Worm (Caenorhabditis elegans) whole organism, L2 larva: Measurements from ENCODE around the gene T15B12.1.

Experiments
- C34F6.9 ChIP-seq: fragments of 150-350 bp; optimal IDR thresholded peaks from 2 replicates; lab custom pipeline; 2014; ENCODE audit warnings: missing biosample characterization, missing genetic modification characterization
- F13H6.1 ChIP-seq: sonication (generic microtip); optimal IDR thresholded peaks from 2 replicates; lab custom pipeline; 2016; ENCODE audit warnings: missing genetic modification characterization, missing compliant biosample characterization
- R02D3.7 ChIP-seq: fragments of 150-350 bp; optimal IDR thresholded peaks from 2 replicates; lab custom pipeline; 2014; ENCODE audit warnings: missing biosample characterization, missing genetic modification characterization
- Y55F3AM.14 ChIP-seq: fragments of 200-800 bp; sonication (Bioruptor generic); optimal IDR thresholded peaks from 2 replicates; lab custom pipeline; 2018; ENCODE audit warnings: mild to moderate bottlenecking, missing genetic modification characterization, missing compliant biosample characterization
- ZK546.5 ChIP-seq: sonication (generic microtip); optimal IDR thresholded peaks from 2 replicates; lab custom pipeline; 2017; ENCODE audit warnings: missing biosample characterization, missing genetic modification characterization
- alr-1 ChIP-seq: fragments of 150-350 bp; optimal IDR thresholded peaks from 2 replicates; lab custom pipeline; 2014; ENCODE audit warnings: missing biosample characterization, missing genetic modification characterization
- aly-2 ChIP-seq: fragments of 150-350 bp; optimal IDR thresholded peaks from 2 replicates; lab custom pipeline; 2014; ENCODE audit warnings: missing biosample characterization, missing genetic modification characterization
- blmp-1 ChIP-seq: sonication (generic microtip); optimal IDR thresholded peaks from 2 replicates; lab custom pipeline; 2017; ENCODE audit warnings: missing genetic modification characterization, mild to moderate bottlenecking, missing compliant biosample characterization, antibody characterized with exemption, moderate library complexity; ENCODE audit not compliant: insufficient read depth
- ceh-16 ChIP-seq: fragments of 150-350 bp; optimal IDR thresholded peaks from 2 replicates; lab custom pipeline; 2014; ENCODE audit warnings: missing biosample characterization, missing genetic modification characterization
- ceh-82 ChIP-seq: fragments of 150-350 bp; optimal IDR thresholded peaks from 2 replicates; lab custom pipeline; 2014; ENCODE audit warnings: missing biosample characterization, missing genetic modification characterization
- crh-2 ChIP-seq: sonication (generic microtip); optimal IDR thresholded peaks from 2 replicates; lab custom pipeline; 2017; ENCODE audit warnings: missing biosample characterization, missing genetic modification characterization
- egl-27 ChIP-seq: sonication (generic microtip); optimal IDR thresholded peaks from 3 replicates; lab custom pipeline; 2017; ENCODE audit warnings: missing biosample characterization, missing genetic modification reagents, missing genetic modification characterization
- elt-1 ChIP-seq: fragments of 150-350 bp; optimal IDR thresholded peaks from 2 replicates; lab custom pipeline; 2014; ENCODE audit warnings: missing biosample characterization, missing genetic modification characterization
- elt-3 ChIP-seq: sonication (generic microtip); optimal IDR thresholded peaks from 2 replicates; lab custom pipeline; 2017; ENCODE audit warnings: missing biosample characterization, missing genetic modification characterization
- fos-1 ChIP-seq: fragments of 150-350 bp; optimal IDR thresholded peaks from 2 replicates; lab custom pipeline; 2014; ENCODE audit warnings: missing biosample characterization, missing genetic modification characterization
- lin-11 ChIP-seq: fragments of 150-350 bp; sonication (generic microtip); optimal IDR thresholded peaks from 2 replicates; lab custom pipeline; 2014; ENCODE audit warnings: missing biosample characterization, missing genetic modification characterization, inconsistent platforms, mixed read lengths
- lin-13 ChIP-seq: fragments of 150-350 bp; optimal IDR thresholded peaks from 2 replicates; lab custom pipeline; 2014; ENCODE audit warnings: missing biosample characterization, missing genetic modification reagents, missing genetic modification characterization
- lin-39 ChIP-seq: fragments of 150-350 bp; optimal IDR thresholded peaks from 2 replicates; lab custom pipeline; 2014; ENCODE audit warnings: missing biosample characterization, missing genetic modification reagents, missing genetic modification characterization
- mab-5 ChIP-seq: fragments of 150-350 bp; optimal IDR thresholded peaks from 2 replicates; lab custom pipeline; 2014; ENCODE audit warnings: missing biosample characterization, missing genetic modification characterization
- mbf-1 ChIP-seq: sonication (generic microtip); optimal IDR thresholded peaks from 2 replicates; lab custom pipeline; 2017; ENCODE audit warnings: missing biosample characterization, missing genetic modification characterization
- mdl-1 ChIP-seq, 2 experiments: fragments of 150-350 bp in 1 of 2; sonication (generic microtip) in 1 of 2; optimal IDR thresholded peaks; 2 replicates each; lab custom pipeline; 2017; ENCODE audit warnings: missing biosample characterization in 2 of 2, missing genetic modification characterization in 2 of 2
- nhr-10 ChIP-seq: sonication (generic microtip); optimal IDR thresholded peaks from 2 replicates; lab custom pipeline; 2017; ENCODE audit warnings: missing biosample characterization, missing genetic modification characterization
- nhr-11 ChIP-seq: fragments of 150-350 bp; optimal IDR thresholded peaks from 2 replicates; lab custom pipeline; 2014; ENCODE audit warnings: missing biosample characterization, missing genetic modification characterization
- nhr-12 ChIP-seq: fragments of 150-350 bp; optimal IDR thresholded peaks from 2 replicates; lab custom pipeline; 2014; ENCODE audit warnings: missing biosample characterization, missing genetic modification characterization
- nhr-21 ChIP-seq: fragments of 150-350 bp; optimal IDR thresholded peaks from 2 replicates; lab custom pipeline; 2014; ENCODE audit warnings: missing biosample characterization, missing genetic modification characterization
- nhr-25 ChIP-seq: fragments of 150-350 bp; sonication (generic microtip); optimal IDR thresholded peaks from 3 replicates; lab custom pipeline; 2014; ENCODE audit warnings: missing biosample characterization, missing genetic modification characterization
- nhr-6 ChIP-seq: fragments of 150-350 bp; optimal IDR thresholded peaks from 2 replicates; lab custom pipeline; 2014; ENCODE audit warnings: missing biosample characterization, missing genetic modification characterization
- sem-4 ChIP-seq: fragments of 150-350 bp; optimal IDR thresholded peaks from 2 replicates; lab custom pipeline; 2014; ENCODE audit warnings: missing biosample characterization, missing genetic modification reagents, missing genetic modification characterization
- skn-1 ChIP-seq: sonication (generic microtip); optimal IDR thresholded peaks from 2 replicates; lab custom pipeline; 2017; ENCODE audit warnings: missing biosample characterization, missing genetic modification characterization
- sma-3 ChIP-seq: sonication (generic microtip); optimal IDR thresholded peaks from 2 replicates; lab custom pipeline; 2016; ENCODE audit warnings: missing genetic modification reagents, missing genetic modification characterization, missing compliant biosample characterization
- unc-39 ChIP-seq: fragments of 150-350 bp; optimal IDR thresholded peaks from 2 replicates; lab custom pipeline; 2014; ENCODE audit warnings: missing biosample characterization, missing genetic modification characterization
- zag-1 ChIP-seq: fragments of 150-350 bp; optimal IDR thresholded peaks from 2 replicates; lab custom pipeline; 2014; ENCODE audit warnings: missing biosample characterization, missing genetic modification characterization
- ztf-1 ChIP-seq: fragments of 200-800 bp; sonication (Bioruptor generic); conservative IDR thresholded peaks from 2 replicates; pipeline ENCODE4 v1.3.6; 2022; ENCODE audit warnings: missing genetic modification characterization, missing compliant biosample characterization
- ztf-11 ChIP-seq: sonication (generic microtip); optimal IDR thresholded peaks from 2 replicates; lab custom pipeline; 2017; ENCODE audit warnings: missing biosample characterization, missing genetic modification characterization
- ztf-4 ChIP-seq: fragments of 150-350 bp; optimal IDR thresholded peaks from 2 replicates; lab custom pipeline; 2014; ENCODE audit warnings: missing biosample characterization, missing genetic modification characterization

Gene T15B12.1

DNA sequence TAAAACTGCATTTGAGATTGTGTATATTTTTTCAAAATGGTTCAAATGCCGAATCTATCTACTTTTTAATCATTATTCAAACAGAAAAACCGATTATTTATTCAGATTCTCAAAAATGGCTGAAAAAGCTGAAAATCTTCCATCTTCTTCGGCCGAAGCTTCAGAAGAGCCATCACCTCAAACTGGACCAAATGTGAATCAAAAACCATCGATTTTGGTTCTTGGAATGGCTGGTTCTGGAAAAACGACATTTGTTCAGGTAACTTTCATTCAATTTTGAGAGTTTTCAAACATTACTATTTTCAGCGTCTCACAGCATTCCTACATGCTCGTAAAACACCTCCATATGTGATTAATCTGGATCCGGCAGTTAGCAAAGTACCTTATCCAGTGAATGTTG lies 29.1 kb upstream of the T15B12.1 start, which contains the start of gene gop-2:
TSS of gene gop-2 (plus strand) at position 106 of the 400 bp plus-strand sequence.
- no peak for TF ChIP-seq ztf-11 (tag; lab: Kevin White, UChicago)
- TF ChIP-seq F13H6.1 (tag; lab: Kevin White, UChicago) = no peak
- no peak for TF ChIP-seq sma-3
- TF ChIP-seq nhr-12 (tag; lab: Kevin White, UChicago) = no peak
- no peak for TF ChIP-seq nhr-21 (tag; lab: Kevin White, UChicago)
- TF ChIP-seq ceh-82 (tag; lab: Kevin White, UChicago) = no peak
- no peak for TF ChIP-seq sem-4 (tag; lab: Kevin White, UChicago)
- no peak for TF ChIP-seq ZK546.5 (tag; lab: Kevin White, UChicago)
- no peak for TF ChIP-seq mbf-1 (tag; lab: Kevin White, UChicago)
- TF ChIP-seq zag-1 = no peak
- TF ChIP-seq nhr-11 (tag; lab: Kevin White, UChicago) = no peak
- no peak for TF ChIP-seq ceh-16 (tag; lab: Kevin White, UChicago)
- TF ChIP-seq aly-2 (tag; lab: Kevin White, UChicago) = no peak
- no peak for TF ChIP-seq elt-3
- no peak for TF ChIP-seq alr-1 (tag; lab: Kevin White, UChicago)

DNA sequence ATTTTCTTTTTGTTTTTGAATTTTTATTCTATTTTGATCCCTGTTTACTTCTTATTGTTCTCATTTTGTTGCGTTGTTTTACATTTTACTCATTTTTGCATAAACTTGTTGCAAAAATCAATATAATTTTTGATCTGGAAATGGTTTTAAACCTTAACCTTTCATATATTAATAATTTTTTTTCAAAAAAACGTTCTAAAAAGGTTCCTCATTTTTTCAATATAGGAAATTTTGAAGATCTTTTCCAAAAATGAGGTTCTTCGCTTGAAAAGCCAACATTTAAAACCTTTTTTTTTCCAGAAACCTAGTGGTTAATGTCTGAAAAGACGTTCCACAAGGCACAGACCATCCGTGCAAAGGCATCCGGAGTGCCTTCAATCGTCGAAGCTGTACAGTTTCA lies 27.6 kb upstream of the T15B12.1 start, which contains the start of gene gop-3:
TSS of gene gop-3 (plus strand) at position 301 of the 400 bp plus-strand sequence.
- TF ChIP-seq unc-39 (tag; lab: Kevin White, UChicago) = no peak
- no peak for TF ChIP-seq sma-3
- no peak for TF ChIP-seq R02D3.7
- no peak for TF ChIP-seq ztf-11 (tag; lab: Kevin White, UChicago)
- TF ChIP-seq sem-4 (tag; lab: Kevin White, UChicago) = no peak
- TF ChIP-seq elt-1 = no peak
- no peak for TF ChIP-seq nhr-21 (tag; lab: Kevin White, UChicago)
- no peak for TF ChIP-seq lin-13
- no peak for TF ChIP-seq mbf-1 (tag; lab: Kevin White, UChicago)
- no peak for TF ChIP-seq crh-2 (tag; lab: Kevin White, UChicago)
- no peak for TF ChIP-seq ceh-16 (tag; lab: Kevin White, UChicago)
- TF ChIP-seq nhr-25 (tag; lab: Kevin White, UChicago) = no peak
- TF ChIP-seq aly-2 (tag; lab: Kevin White, UChicago) = no peak
- TF ChIP-seq mab-5 = no peak
- TF ChIP-seq zag-1 = no peak
- no peak for TF ChIP-seq mdl-1 (tag; optimal IDR thresholded peaks at IDR 0.05; lab: Kevin White, UChicago)

DNA sequence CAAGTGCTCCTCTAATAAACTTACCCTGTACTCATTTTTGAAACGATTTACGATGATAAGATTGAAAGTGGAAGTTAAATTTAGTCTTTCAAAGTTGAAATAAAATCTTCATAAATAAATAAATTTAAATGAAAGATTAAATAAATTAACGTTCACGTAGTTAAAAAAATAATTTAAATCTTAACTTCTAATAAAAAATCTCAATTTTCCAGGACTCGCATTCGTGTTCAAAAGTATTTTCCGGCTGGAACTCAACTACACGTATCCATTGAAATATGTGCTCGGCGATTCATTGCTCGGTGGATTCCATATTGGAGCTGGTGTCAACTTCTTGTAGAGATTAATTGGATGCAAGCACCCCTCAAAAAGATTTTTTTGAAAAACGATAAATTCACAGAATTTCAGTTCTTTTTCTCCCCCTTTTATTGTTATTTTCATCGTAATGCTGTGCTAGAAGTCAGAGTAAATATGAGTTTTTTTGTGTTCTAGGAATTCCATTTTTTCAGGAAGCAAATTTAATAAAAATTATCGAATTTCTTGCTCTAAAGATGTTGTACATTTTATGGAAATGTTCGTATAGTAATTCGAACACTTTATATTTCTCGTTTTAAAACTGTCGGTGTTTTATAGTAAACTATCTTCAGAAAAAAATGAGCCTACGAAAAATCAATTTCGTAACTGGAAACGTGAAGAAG lies 24.5 kb upstream of the T15B12.1 start, which contains the start of the genes C34E10.9 and hap-1:
TSS of gene C34E10.9 (minus strand) at position 101 of the 695 bp plus-strand sequence.
TSS of gene hap-1 (plus strand) at position 645 of the 695 bp plus-strand sequence.
- TF ChIP-seq Y55F3AM.14 (GFP tag; lab: Kevin White, UChicago) (no peak), R02D3.7 (no peak), elt-3 (no peak), C34F6.9 (tag; lab: Kevin White, UChicago) (no peak), egl-27 (tag; lab: Kevin White, UChicago) (no peak), skn-1 (tag; lab: Kevin White, UChicago) (no peak), sem-4 (tag; lab: Kevin White, UChicago) (no peak), ztf-1 (no peak), nhr-12 (tag; lab: Kevin White, UChicago) (no peak), ztf-4 (no peak), lin-39 (no peak), lin-11 (tag; lab: Kevin White, UChicago) (no peak), aly-2 (tag; lab: Kevin White, UChicago) (no peak), nhr-11 (tag; lab: Kevin White, UChicago) (no peak), fos-1 (tag; lab: Kevin White, UChicago) (no peak), crh-2 (tag; lab: Kevin White, UChicago) (no peak), alr-1 (tag; lab: Kevin White, UChicago) (no peak)

DNA sequence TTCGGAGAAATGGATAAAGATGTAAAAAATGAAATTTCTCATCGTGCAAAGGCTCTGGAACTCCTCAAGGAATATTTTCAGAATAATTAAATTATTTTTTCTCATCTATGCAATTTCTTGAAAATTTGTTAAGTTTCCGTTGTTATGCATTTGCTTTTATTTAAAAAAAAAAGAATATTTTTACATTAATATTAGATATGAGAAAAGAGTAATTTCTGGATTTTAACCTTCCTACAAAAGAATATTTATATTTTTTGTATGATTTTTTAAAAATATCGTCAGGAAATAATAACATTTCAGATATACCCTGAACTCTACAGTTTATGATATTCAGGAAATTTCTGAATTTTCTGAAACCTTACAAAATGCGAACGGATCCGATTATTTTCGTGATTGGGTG lies 23.2 kb upstream of the T15B12.1 start, which contains the start of gene gro-1:
TSS of gene gro-1 (plus strand) at position 301 of the 400 bp plus-strand sequence.
- TF ChIP-seq egl-27 (tag; lab: Kevin White, UChicago) = no peak
- no peak for TF ChIP-seq zag-1
- no peak for TF ChIP-seq nhr-25 (tag; lab: Kevin White, UChicago)
- TF ChIP-seq blmp-1 (tag; lab: Kevin White, UChicago) = no peak
- TF ChIP-seq crh-2 (tag; lab: Kevin White, UChicago) = no peak
- no peak for TF ChIP-seq nhr-6 (tag; lab: Kevin White, UChicago)
- no peak for TF ChIP-seq aly-2 (tag; lab: Kevin White, UChicago)
- TF ChIP-seq nhr-10 = no peak
- TF ChIP-seq ZK546.5 (tag; lab: Kevin White, UChicago) = no peak
- TF ChIP-seq alr-1 (tag; lab: Kevin White, UChicago) = no peak
- TF ChIP-seq lin-11 (tag; lab: Kevin White, UChicago) = no peak
- TF ChIP-seq lin-13 = no peak
- no peak for TF ChIP-seq mab-5
- TF ChIP-seq Y55F3AM.14 (GFP tag; lab: Kevin White, UChicago) = no peak
